Fruit fly (Drosophila melanogaster) whole organism, embryonic: ENCODE data around the gene VhaM9.7-d.

Experiments used
- ATbp ChIP-seq: fragments of 200-800 bp; sonication (Bioruptor generic); optimal IDR thresholded peaks from 2 replicates; lab custom pipeline; 2017; ENCODE audit warnings: missing biosample characterization, mild to moderate bottlenecking, missing genetic modification characterization, missing genetic modification reagents
- CG1024 ChIP-seq: fragments of 200-800 bp; sonication (Bioruptor generic); IDR thresholded peaks from 2 replicates; pipeline ENCODE4 v1.3.6; 2022; ENCODE audit warnings: missing biosample characterization, missing genetic modification characterization
- CG11085 ChIP-seq: fragments of 200-800 bp; sonication (Bioruptor generic); IDR thresholded peaks from 2 replicates; pipeline ENCODE4 v1.3.6; 2022; ENCODE audit warnings: missing biosample characterization, missing genetic modification characterization
- CG14050 ChIP-seq: fragments of 200-800 bp; sonication (Bioruptor generic); IDR thresholded peaks from 3 replicates; pipeline ENCODE4 v1.3.6; 2022; ENCODE audit warnings: missing biosample characterization, missing genetic modification characterization
- CG14965 ChIP-seq: fragments of 200-800 bp; sonication (Bioruptor generic); optimal IDR thresholded peaks from 2 replicates; lab custom pipeline; 2016; ENCODE audit warnings: missing biosample characterization, missing genetic modification characterization, borderline replicate concordance
- CG1603 ChIP-seq: fragments of 200-800 bp; sonication (Bioruptor generic); optimal IDR thresholded peaks from 2 replicates; lab custom pipeline; 2019; ENCODE audit warnings: missing biosample characterization, mild to moderate bottlenecking, missing genetic modification characterization, moderate library complexity
- CG16863 ChIP-seq: fragments of 200-800 bp; sonication (Bioruptor generic); optimal IDR thresholded peaks from 3 replicates; lab custom pipeline; 2016; ENCODE audit warnings: missing biosample characterization, missing genetic modification characterization
- CG17328 ChIP-seq: fragments of 200-800 bp; sonication (Bioruptor generic); IDR thresholded peaks from 2 replicates; pipeline ENCODE4 v1.3.6; 2022; ENCODE audit warnings: missing biosample characterization, missing genetic modification characterization
- CG18262 ChIP-seq: fragments of 200-800 bp; optimal IDR thresholded peaks from 3 replicates; lab custom pipeline; 2019; ENCODE audit warnings: missing biosample characterization, mild to moderate bottlenecking, missing genetic modification characterization, moderate library complexity
- CG18599 ChIP-seq: fragments of 200-800 bp; sonication (Bioruptor generic); optimal IDR thresholded peaks from 3 replicates; lab custom pipeline; 2017; ENCODE audit warnings: missing biosample characterization, missing genetic modification characterization, mild to moderate bottlenecking, moderate library complexity, missing genetic modification reagents
- CG18619 ChIP-seq: fragments of 200-800 bp; sonication (Bioruptor generic); optimal IDR thresholded peaks from 3 replicates; lab custom pipeline; 2017; ENCODE audit warnings: missing biosample characterization, mild to moderate bottlenecking, missing genetic modification characterization
- CG30403 ChIP-seq: fragments of 200-800 bp; sonication (Bioruptor generic); optimal IDR thresholded peaks from 3 replicates; lab custom pipeline; 2016; ENCODE audit warnings: missing biosample characterization, missing genetic modification characterization
- CG31441 ChIP-seq: fragments of 200-800 bp; sonication (Bioruptor generic); IDR thresholded peaks from 2 replicates; pipeline ENCODE4 v1.3.6; 2022; ENCODE audit warnings: missing biosample characterization, missing genetic modification characterization
- CG3163 ChIP-seq: fragments of 200-800 bp; sonication (Bioruptor generic); optimal IDR thresholded peaks from 3 replicates; lab custom pipeline; 2016; ENCODE audit warnings: missing biosample characterization, missing genetic modification characterization
- CG33557 ChIP-seq: fragments of 200-800 bp; sonication (Bioruptor generic); optimal IDR thresholded peaks from 2 replicates; lab custom pipeline; 2019; ENCODE audit warnings: missing biosample characterization, mild to moderate bottlenecking, missing genetic modification characterization, moderate library complexity
- CG4820 ChIP-seq: fragments of 200-800 bp; sonication (Bioruptor generic); optimal IDR thresholded peaks from 3 replicates; lab custom pipeline; 2016; ENCODE audit warnings: missing biosample characterization, missing genetic modification characterization
- CG5953 ChIP-seq: fragments of 200-800 bp; sonication (Bioruptor generic); IDR thresholded peaks from 2 replicates; pipeline ENCODE4 v1.3.6; 2022; ENCODE audit warnings: missing biosample characterization, missing genetic modification characterization
- CG6272 ChIP-seq: fragments of 200-800 bp; sonication (Bioruptor generic); IDR thresholded peaks from 2 replicates; pipeline ENCODE4 v1.3.6; 2022; ENCODE audit warnings: missing biosample characterization, missing genetic modification characterization
- CG6765 ChIP-seq: fragments of 200-800 bp; sonication (Bioruptor generic); optimal IDR thresholded peaks from 3 replicates; lab custom pipeline; 2017; ENCODE audit warnings: missing biosample characterization, mild to moderate bottlenecking, missing genetic modification characterization
- CG7963 ChIP-seq: fragments of 200-800 bp; sonication (Bioruptor generic); IDR thresholded peaks from 3 replicates; pipeline ENCODE4 v1.3.6; 2022; ENCODE audit warnings: missing biosample characterization, missing genetic modification characterization; ENCODE audit not compliant: partially characterized antibody
- CG9437 ChIP-seq: fragments of 200-800 bp; sonication (Bioruptor generic); optimal IDR thresholded peaks from 2 replicates; lab custom pipeline; 2018; ENCODE audit warnings: missing biosample characterization, mild to moderate bottlenecking, missing genetic modification characterization
- Chrac-16 ChIP-seq: fragments of 200-800 bp; sonication (Bioruptor generic); optimal IDR thresholded peaks from 3 replicates; lab custom pipeline; 2016; ENCODE audit warnings: missing biosample characterization, missing genetic modification characterization
- MESR4 ChIP-seq: fragments of 200-800 bp; sonication (Bioruptor generic); optimal IDR thresholded peaks from 2 replicates; lab custom pipeline; 2018; ENCODE audit warnings: missing biosample characterization, mild to moderate bottlenecking, missing genetic modification characterization, moderate library complexity
- MTF-1 ChIP-seq: fragments of 200-800 bp; sonication (Bioruptor generic); optimal IDR thresholded peaks from 2 replicates; lab custom pipeline; 2018; ENCODE audit warnings: missing biosample characterization, mild to moderate bottlenecking, missing genetic modification characterization, borderline replicate concordance
- Meics ChIP-seq: fragments of 200-800 bp; sonication (Bioruptor generic); optimal IDR thresholded peaks from 2 replicates; lab custom pipeline; 2017; ENCODE audit warnings: missing biosample characterization, mild to moderate bottlenecking, missing genetic modification characterization
- Nf-YB ChIP-seq: fragments of 200-800 bp; sonication (Bioruptor generic); optimal IDR thresholded peaks from 3 replicates; lab custom pipeline; 2019; ENCODE audit warnings: missing biosample characterization, mild to moderate bottlenecking, missing genetic modification characterization, moderate library complexity
- Nf-YC ChIP-seq: fragments of 200-800 bp; optimal IDR thresholded peaks from 3 replicates; lab custom pipeline; 2019; ENCODE audit warnings: missing biosample characterization, mild to moderate bottlenecking, missing genetic modification characterization, moderate library complexity
- NfI ChIP-seq: fragments of 200-800 bp; sonication (Bioruptor generic); optimal IDR thresholded peaks from 3 replicates; lab custom pipeline; 2018; ENCODE audit warnings: missing biosample characterization, mild to moderate bottlenecking, missing genetic modification characterization, moderate library complexity
- Side ChIP-seq: fragments of 200-800 bp; sonication (Bioruptor generic); optimal IDR thresholded peaks from 2 replicates; lab custom pipeline; 2016; ENCODE audit warnings: missing biosample characterization, missing genetic modification characterization
- aop ChIP-seq: fragments of 200-800 bp; sonication (Bioruptor generic); IDR thresholded peaks from 2 replicates; pipeline ENCODE4 v1.3.6; 2022; ENCODE audit warnings: missing biosample characterization, missing genetic modification characterization
- ara ChIP-seq: fragments of 200-800 bp; sonication (Bioruptor generic); IDR thresholded peaks from 2 replicates; pipeline ENCODE4 v1.3.6; 2022; ENCODE audit warnings: missing biosample characterization, missing genetic modification characterization
- ato ChIP-seq: fragments of 200-800 bp; sonication (Bioruptor generic); IDR thresholded peaks from 2 replicates; pipeline ENCODE4 v1.3.6; 2022; ENCODE audit warnings: missing biosample characterization, missing genetic modification characterization; ENCODE audit not compliant: partially characterized antibody
- cg ChIP-seq: fragments of 200-800 bp; sonication (Bioruptor generic); optimal IDR thresholded peaks from 3 replicates; lab custom pipeline; 2019; ENCODE audit warnings: missing biosample characterization, mild to moderate bottlenecking, missing genetic modification characterization, moderate library complexity
- chif ChIP-seq, 2 experiments: fragments of 200-800 bp; sonication (Bioruptor generic); optimal IDR thresholded peaks; 3 replicates each; lab custom pipeline; 2016; ENCODE audit warnings: missing biosample characterization in 2 of 2, missing genetic modification characterization in 2 of 2
- ci ChIP-seq: fragments of 200-800 bp; sonication (Bioruptor generic); IDR thresholded peaks from 3 replicates; pipeline ENCODE4 v1.3.6; 2022; ENCODE audit warnings: missing biosample characterization, missing genetic modification characterization
- crp ChIP-seq, 2 experiments: fragments of 200-800 bp; sonication (Bioruptor generic); optimal IDR thresholded peaks; 2 replicates in 1 of 2; 3 replicates in 1 of 2; lab custom pipeline; 2017; ENCODE audit warnings: missing biosample characterization in 2 of 2, missing genetic modification characterization in 2 of 2, mild to moderate bottlenecking in 1 of 2, moderate library complexity in 1 of 2
- dan ChIP-seq: fragments of 200-800 bp; sonication (Bioruptor generic); IDR thresholded peaks from 2 replicates; pipeline ENCODE4 v1.3.6; 2022; ENCODE audit warnings: missing biosample characterization, missing genetic modification characterization
- dm ChIP-seq: fragments of 200-800 bp; sonication (Bioruptor generic); optimal IDR thresholded peaks from 3 replicates; lab custom pipeline; 2016; ENCODE audit warnings: missing biosample characterization, missing genetic modification characterization
- emc ChIP-seq: fragments of 200-800 bp; sonication (Bioruptor generic); optimal IDR thresholded peaks from 2 replicates; lab custom pipeline; 2016; ENCODE audit warnings: missing biosample characterization, missing genetic modification characterization
- en ChIP-seq: fragments of 200-800 bp; sonication (Bioruptor generic); optimal IDR thresholded peaks from 2 replicates; lab custom pipeline; 2016; ENCODE audit warnings: missing biosample characterization, missing genetic modification characterization
- gcm2 ChIP-seq: fragments of 200-800 bp; sonication (Bioruptor generic); optimal IDR thresholded peaks from 2 replicates; lab custom pipeline; 2016; ENCODE audit warnings: missing biosample characterization, missing genetic modification characterization
- gfzf ChIP-seq: fragments of 200-800 bp; sonication (Bioruptor generic); optimal IDR thresholded peaks from 2 replicates; lab custom pipeline; 2016; ENCODE audit warnings: missing biosample characterization, mild to moderate bottlenecking, missing genetic modification characterization, moderate library complexity
- grn ChIP-seq: fragments of 200-800 bp; sonication (Bioruptor generic); optimal IDR thresholded peaks from 3 replicates; lab custom pipeline; 2017; ENCODE audit warnings: missing biosample characterization, missing genetic modification characterization
- gro ChIP-seq: fragments of 200-800 bp; sonication (Bioruptor generic); optimal IDR thresholded peaks from 2 replicates; lab custom pipeline; 2016; ENCODE audit warnings: missing biosample characterization, missing genetic modification characterization
- luna ChIP-seq: fragments of 200-800 bp; sonication (Bioruptor generic); optimal IDR thresholded peaks from 2 replicates; lab custom pipeline; 2016; ENCODE audit warnings: missing biosample characterization, missing genetic modification characterization
- prd ChIP-seq, 3 experiments: fragments of >200 bp in 2 of 3; fragments of 200-800 bp in 1 of 3; sonication (Bioruptor generic) in 1 of 3; optimal IDR thresholded peaks in 2 of 3; IDR thresholded peaks in 1 of 3; 2 replicates in 2 of 3; 3 replicates in 1 of 3; pipeline versions ENCODE4 v1.3.6 to Lab custom; 2017 to 2022; ENCODE audit warnings: missing biosample characterization in 1 of 3, missing genetic modification characterization in 1 of 3
- pros ChIP-seq: fragments of 200-800 bp; sonication (Bioruptor generic); optimal IDR thresholded peaks from 3 replicates; lab custom pipeline; 2019; ENCODE audit warnings: missing biosample characterization, mild to moderate bottlenecking, missing genetic modification characterization, moderate library complexity
- salm ChIP-seq: fragments of 200-800 bp; sonication (Bioruptor generic); optimal IDR thresholded peaks from 2 replicates; lab custom pipeline; 2018; ENCODE audit warnings: missing biosample characterization, mild to moderate bottlenecking, missing genetic modification characterization
- scrt ChIP-seq: fragments of 200-800 bp; sonication (Bioruptor generic); optimal IDR thresholded peaks from 2 replicates; lab custom pipeline; 2018; ENCODE audit warnings: missing biosample characterization, mild to moderate bottlenecking, missing genetic modification characterization, moderate library complexity
- slp2 ChIP-seq: fragments of 200-800 bp; sonication (Bioruptor generic); optimal IDR thresholded peaks from 2 replicates; lab custom pipeline; 2016; ENCODE audit warnings: missing biosample characterization, missing genetic modification characterization

The VhaM9.7-d gene

DNA sequence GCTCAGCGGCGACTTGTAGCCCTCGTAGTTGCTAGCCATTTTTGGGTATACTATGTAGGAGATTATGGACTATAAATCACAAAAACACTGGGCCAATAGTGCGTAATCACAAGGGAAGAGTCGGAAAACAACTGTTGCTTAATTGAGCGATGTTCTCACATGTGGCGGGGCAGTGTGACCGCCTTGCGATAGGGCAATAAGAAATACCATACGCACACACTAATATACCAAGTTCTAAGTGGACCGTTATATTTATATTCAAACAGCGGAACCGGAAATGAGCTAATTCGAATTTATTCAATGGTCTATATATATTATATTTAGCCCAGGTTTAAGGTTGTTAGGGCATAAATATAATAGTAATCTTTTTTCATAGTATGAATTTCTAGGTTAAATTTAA, 46.0 kb downstream of the VhaM9.7-d start, which contains the start of gene Adsl (continued):
- TF ChIP-seq CG16863 (GFP tag; lab: Kevin White, UChicago) (no peak), Chrac-16 (GFP tag; lab: Kevin White, UChicago) (peak; percentile 19), Nf-YC (no peak), prd (optimal IDR thresholded peaks at IDR 0.05; lab: Kevin White, UChicago) (no peak), prd (GFP tag; IDR thresholded peaks at IDR 0.05; lab: Robert Waterston, UW) (no peak), CG9437 (peak; percentile 65), CG1603 (tag; lab: Kevin White, UChicago) (peak; percentile 84), CG3163 (GFP tag; lab: Kevin White, UChicago) (no peak), CG6272 (GFP tag; lab: Robert Waterston, UW) (no peak), dm (GFP tag; lab: Kevin White, UChicago) (peak; percentile 91), ci (GFP tag; lab: Robert Waterston, UW) (peak; percentile 91), gfzf (GFP tag; lab: Kevin White, UChicago) (peak; percentile 78), CG11085 (GFP tag; lab: Robert Waterston, UW) (no peak), CG18619 (peak; percentile 74), ara (peak; percentile 56), pros (GFP tag; lab: Kevin White, UChicago) (no peak), crp (GFP tag; optimal IDR thresholded peaks at IDR 0.05; lab: Kevin White, UChicago) (peak in 1 of 2 experiments; percentile 69), CG30403 (GFP tag; lab: Kevin White, UChicago) (peak; percentile 42), en (peak; percentile 39), gcm2 (GFP tag; lab: Kevin White, UChicago) (peak; percentile 41), CG31441 (peak; percentile 84; the same call in 1 of the 2 replicates), CG18599 (GFP tag; lab: Kevin White, UChicago) (peak; percentile 71), emc (no peak), luna (GFP tag; lab: Kevin White, UChicago) (no peak), CG14965 (GFP tag; lab: Kevin White, UChicago) (no peak), CG1024 (GFP tag; lab: Robert Waterston, UW) (peak; percentile 43), ATbp (GFP tag; lab: Kevin White, UChicago) (peak; percentile 78), Meics (peak; percentile 83), scrt (peak; percentile 90), dan (GFP tag; lab: Robert Waterston, UW) (no peak), gro (GFP tag; lab: Kevin White, UChicago) (no peak), CG14050 (GFP tag; lab: Robert Waterston, UW) (peak; percentile 27; the same call in 1 of the 3 replicates), salm (tag; lab: Kevin White, UChicago) (peak; percentile 55), MESR4 (peak; percentile 78), NfI (GFP tag; lab: Kevin White, UChicago) (peak; percentile 83), chif (GFP tag; optimal IDR thresholded peaks at IDR 0.05; lab: Kevin White, UChicago) (peak in 1 of 2 experiments; percentile 26), cg (GFP tag; lab: Kevin White, UChicago) (no peak), Side (GFP tag; lab: Kevin White, UChicago) (peak; percentile 20), ato (GFP tag; lab: Robert Waterston, UW) (peak; percentile 26; the same call in 1 of the 2 replicates), grn (GFP tag; lab: Kevin White, UChicago) (peak; percentile 43), aop (peak; percentile 62; the same call in 1 of the 2 replicates), CG6765 (peak; percentile 78), CG4820 (GFP tag; lab: Kevin White, UChicago) (peak; percentile 37), CG33557 (peak; percentile 75), Nf-YB (GFP tag; lab: Kevin White, UChicago) (peak; percentile 53), CG17328 (GFP tag; lab: Robert Waterston, UW) (peak; percentile 73), CG18262 (tag; lab: Kevin White, UChicago) (no peak), slp2 (GFP tag; lab: Kevin White, UChicago) (peak; percentile 46), CG7963 (GFP tag; lab: Robert Waterston, UW) (no peak), MTF-1 (GFP tag; lab: Kevin White, UChicago) (peak; percentile 88), CG5953 (GFP tag; lab: Robert Waterston, UW) (0 out of 2 replicates have a peak, but pooled peaks have one; percentile 36)
